Worm (Caenorhabditis elegans): ENCODE data around the gene ZK1248.15.

ZK1248.15 gene

DNA sequence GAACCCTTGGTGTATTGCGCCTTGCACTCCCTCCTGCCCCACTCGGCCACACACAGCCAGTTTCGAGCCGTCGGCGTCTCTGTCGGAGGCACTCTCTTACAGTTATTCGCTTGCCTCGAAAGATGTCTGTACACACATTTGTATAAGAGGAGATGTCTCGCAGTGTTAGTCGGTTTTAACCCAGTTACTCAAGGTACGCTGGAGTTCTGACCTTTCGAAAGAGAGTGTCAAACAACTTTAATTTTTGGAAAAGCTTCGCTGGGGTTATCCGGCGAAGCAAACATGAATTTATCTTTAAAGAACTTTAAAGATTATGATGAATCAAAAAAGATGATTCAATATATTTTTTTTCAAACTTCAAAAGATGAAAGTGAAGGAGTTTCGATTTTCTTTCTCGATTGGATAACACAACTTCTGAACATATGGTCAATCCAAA lies 6.4 kb upstream of the ZK1248.15 start (continued):
- TF ChIP-seq K11D2.4 (GFP tag; IDR thresholded peaks at IDR 0.05) (peak; percentile 98), nfya-1 (tag; optimal IDR thresholded peaks at IDR 0.05; ENCODE audit: borderline replicate concordance, insufficient read depth) (no peak), D2030.7 (GFP tag; IDR thresholded peaks at IDR 0.05) (peak; percentile 99), ekl-4 (GFP tag; IDR thresholded peaks at IDR 0.05) (peak; percentile 99), ceh-91 (GFP tag; IDR thresholded peaks at IDR 0.05) (peak; percentile 76), madf-3 (GFP tag; IDR thresholded peaks at IDR 0.05) (peak; percentile 95), Y67H2A.10 (GFP tag; conservative IDR thresholded peaks at IDR 0.05) (peak; percentile 90), F33H1.4 (GFP tag; IDR thresholded peaks at IDR 0.05) (peak; percentile 81), F49E8.2 (tag; optimal IDR thresholded peaks at IDR 0.05; ENCODE audit: insufficient read depth) (peak; percentile 97), C06A6.2 (GFP tag; conservative IDR thresholded peaks at IDR 0.05) (peak; percentile 99), ztf-18 (tag; optimal IDR thresholded peaks at IDR 0.05) (peak; percentile 88), F22D6.2 (tag; optimal IDR thresholded peaks at IDR 0.05) (peak; percentile 95), hmg-20 (GFP tag; IDR thresholded peaks at IDR 0.05) (peak; percentile 97), lin-26 (GFP tag; IDR thresholded peaks at IDR 0.05) (peak; percentile 96), F55B11.4 (tag; optimal IDR thresholded peaks at IDR 0.05; ENCODE audit: borderline replicate concordance, insufficient read depth) (no peak), unc-62 (GFP tag; optimal IDR thresholded peaks at IDR 0.05) (peak; percentile 67), ztf-26 (tag; optimal IDR thresholded peaks at IDR 0.05) (peak; percentile 98), attf-3 (GFP tag; conservative IDR thresholded peaks at IDR 0.05) (peak; percentile 84), ztf-22 (GFP tag; optimal IDR thresholded peaks at IDR 0.05) (peak; percentile 98), T07F8.4 (tag; optimal IDR thresholded peaks at IDR 0.05) (peak; percentile 94), F57C9.4 (tag; optimal IDR thresholded peaks at IDR 0.05) (peak; percentile 96), atf-7 (tag; optimal IDR thresholded peaks at IDR 0.05) (peak; percentile 98), ama-1 (optimal IDR thresholded peaks at IDR 0.05) (peak; percentile 100), ama-1 (GFP tag; optimal IDR thresholded peaks at IDR 0.05) (peak; percentile 91 to 94), fkh-3 (tag; optimal IDR thresholded peaks at IDR 0.05) (peak; percentile 86), attf-6 (GFP tag; IDR thresholded peaks at IDR 0.05) (peak; percentile 100), nhr-27 (tag; optimal IDR thresholded peaks at IDR 0.05) (peak; percentile 93), nhr-179 (tag; optimal IDR thresholded peaks at IDR 0.05) (peak; percentile 78), F39B2.1 (GFP tag; IDR thresholded peaks at IDR 0.05) (peak; percentile 89), lin-40 (tag; optimal IDR thresholded peaks at IDR 0.05) (peak; percentile 99), ceh-100 (GFP tag; IDR thresholded peaks at IDR 0.05) (peak; percentile 95)

DNA sequence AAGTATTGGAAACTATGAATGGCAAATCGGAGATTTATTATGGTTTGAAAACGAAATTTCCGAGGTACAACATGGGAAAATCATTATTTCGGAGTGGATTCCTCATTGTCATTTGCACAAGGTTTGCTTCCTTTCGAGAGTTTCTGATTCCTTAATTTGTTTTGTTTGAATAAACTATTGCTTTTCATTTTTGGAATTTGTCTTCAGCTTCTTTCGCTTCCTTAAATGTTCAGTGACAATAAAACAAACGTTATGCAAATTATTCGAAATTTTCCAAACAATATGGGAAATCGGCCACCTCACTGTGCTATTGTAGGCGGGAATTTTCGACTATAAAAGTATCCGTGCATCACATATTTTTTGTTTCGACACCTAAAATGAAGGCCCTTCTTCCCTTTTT lies 3.5 kb upstream of the ZK1248.15 start, which contains the start of gene nep-25:
Gene nep-25, plus strand, starts transcription at position 375 of the 400 bp plus-strand sequence.
- no peak for TF ChIP-seq snpc-4 (GFP tag; optimal IDR thresholded peaks at IDR 0.05)
- no peak for TF ChIP-seq snpc-4 (tag; optimal IDR thresholded peaks at IDR 0.05)
- no peak for TF ChIP-seq dox-1 (GFP tag; IDR thresholded peaks at IDR 0.05)
- no peak for TF ChIP-seq Y53G8AR.9 (GFP tag; conservative IDR thresholded peaks at IDR 0.05)
- no peak for TF ChIP-seq chd-7 (tag; optimal IDR thresholded peaks at IDR 0.05)
- no peak for TF ChIP-seq ccch-3 (GFP tag; optimal IDR thresholded peaks at IDR 0.05)
- no peak for TF ChIP-seq F52B5.7 (tag; optimal IDR thresholded peaks at IDR 0.05)

- TF ChIP-seq nhr-27 (tag; optimal IDR thresholded peaks at IDR 0.05): no peak
- no peak for TF ChIP-seq cebp-1 (GFP tag; IDR thresholded peaks at IDR 0.05)
- TF ChIP-seq cebp-1 (tag; optimal IDR thresholded peaks at IDR 0.05): no peak
- TF ChIP-seq nhr-90 (tag; optimal IDR thresholded peaks at IDR 0.05): no peak
- TF ChIP-seq atf-7 (tag; optimal IDR thresholded peaks at IDR 0.05): no peak
- no peak for TF ChIP-seq xnd-1 (tag; optimal IDR thresholded peaks at IDR 0.05)
- no peak for TF ChIP-seq repo-1 (tag; optimal IDR thresholded peaks at IDR 0.05)
- TF ChIP-seq ztf-18 (tag; optimal IDR thresholded peaks at IDR 0.05): no peak
- no peak for TF ChIP-seq B0336.3 (GFP tag; IDR thresholded peaks at IDR 0.05)
- no peak for TF ChIP-seq F57C9.4 (tag; optimal IDR thresholded peaks at IDR 0.05)
Observed at ce11 chrII:5841053-5841547, 2.7 kb upstream of the ZK1248.15 start, which contains the start of gene lec-5. Gene lec-5 (minus strand): TSS chrII:5841103.
